Fruit fly (Drosophila melanogaster): ENCODE data around the gene CG5421.

The CG5421 gene

DNA sequence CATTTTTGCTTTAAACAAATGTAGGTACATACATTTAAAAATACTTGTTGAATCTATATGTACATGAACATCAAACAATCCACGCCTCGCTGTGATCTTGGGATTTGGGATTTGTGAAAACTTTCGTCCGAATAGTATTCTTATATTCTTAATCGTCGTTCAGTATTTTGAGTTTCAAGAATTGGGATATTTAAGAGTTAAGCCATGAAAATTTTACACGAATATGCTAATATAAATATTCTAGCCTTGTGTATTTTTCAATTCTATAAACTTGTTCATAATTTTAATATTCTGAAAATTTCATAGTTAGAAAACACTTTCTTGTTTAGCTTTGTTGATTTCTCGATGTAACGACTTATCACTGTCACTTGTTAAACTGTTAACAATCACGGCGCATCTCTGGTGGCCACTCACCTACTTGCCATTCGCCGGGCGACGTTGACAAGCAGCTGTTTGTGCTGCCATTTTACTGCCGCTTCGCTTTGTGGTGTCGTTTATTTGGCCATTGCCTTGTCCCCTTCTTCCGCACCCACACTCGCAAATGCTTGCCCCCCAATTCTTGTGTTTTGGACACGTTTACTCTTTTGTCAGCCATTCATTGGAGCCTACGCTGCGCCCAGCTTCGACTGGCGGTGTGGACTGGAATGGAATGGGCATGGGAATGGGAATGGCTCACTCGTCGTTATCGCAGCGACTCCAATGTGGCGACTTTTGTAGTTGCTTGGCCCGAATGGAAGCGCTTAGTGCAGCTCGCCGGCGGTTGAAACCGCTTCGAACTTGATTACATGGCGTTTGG is 11.8 kb downstream of the CG5421 start (continued):
- TF ChIP-seq ttk (GFP tag; IDR thresholded peaks at IDR 0.05) (no peak), oc (tag; optimal IDR thresholded peaks at IDR 0.05) (no peak), gro (GFP tag; optimal IDR thresholded peaks at IDR 0.05) (no peak), Meics (GFP tag; optimal IDR thresholded peaks at IDR 0.05) (peak; percentile 2), CG7745 (tag; optimal IDR thresholded peaks at IDR 0.05) (no peak), CG10654 (GFP tag; optimal IDR thresholded peaks at IDR 0.05) (no peak), grn (GFP tag; optimal IDR thresholded peaks at IDR 0.05) (no peak), CG16863 (GFP tag; optimal IDR thresholded peaks at IDR 0.05) (no peak), Hmx (GFP tag; optimal IDR thresholded peaks at IDR 0.05) (no peak), fu2 (GFP tag; optimal IDR thresholded peaks at IDR 0.05) (no peak), CG6854 (GFP tag; optimal IDR thresholded peaks at IDR 0.05) (no peak), sens (GFP tag) (no peak), Ptx1 (GFP tag; IDR thresholded peaks at IDR 0.05) (no peak), vvl (GFP tag; IDR thresholded peaks at IDR 0.05) (peak; percentile 32; the same call in 1 of the 2 replicates), CG6813 (GFP tag; optimal IDR thresholded peaks at IDR 0.05) (no peak), CG14860 (GFP tag; IDR thresholded peaks at IDR 0.05; ENCODE audit: partially characterized antibody) (no peak), eyg (GFP tag; optimal IDR thresholded peaks at IDR 0.05) (no peak), CG18764 (GFP tag; optimal IDR thresholded peaks at IDR 0.05) (no peak), C15 (GFP tag; IDR thresholded peaks at IDR 0.05) (no peak), tin (GFP tag; optimal IDR thresholded peaks at IDR 0.05) (no peak), CG16779 (GFP tag; IDR thresholded peaks at IDR 0.05) (no peak), Stat92E (GFP tag; optimal IDR thresholded peaks at IDR 0.05) (no peak), CG4617 (GFP tag; optimal IDR thresholded peaks at IDR 0.05; ENCODE audit: borderline replicate concordance) (no peak), sd (tag; optimal IDR thresholded peaks at IDR 0.05) (peak; percentile 22), crp (GFP tag; optimal IDR thresholded peaks at IDR 0.05) (peak; percentile 38 to 92), Scr (GFP tag; IDR thresholded peaks at IDR 0.05; ENCODE audit: partially characterized antibody) (no peak), nmo (GFP tag; optimal IDR thresholded peaks at IDR 0.05) (peak; percentile 6), CG10321 (GFP tag; IDR thresholded peaks at IDR 0.05) (no peak), rib (GFP tag; IDR thresholded peaks at IDR 0.05) (no peak), danr (GFP tag; IDR thresholded peaks at IDR 0.05) (no peak), CG14441 (GFP tag; IDR thresholded peaks at IDR 0.05) (peak; percentile 18; the same call in 1 of the 2 replicates), fd64A (GFP tag; optimal IDR thresholded peaks at IDR 0.05) (no peak), ci (GFP tag; IDR thresholded peaks at IDR 0.05) (peak; percentile 12; the same call in 1 of the 3 replicates), lov (optimal IDR thresholded peaks at IDR 0.05) (no peak), lov (GFP tag; IDR thresholded peaks at IDR 0.05) (no peak), Hr51 (GFP tag; optimal IDR thresholded peaks at IDR 0.05) (no peak), ranshi (GFP tag; IDR thresholded peaks at IDR 0.05) (no peak), CG8388 (GFP tag; optimal IDR thresholded peaks at IDR 0.05) (no peak), Mes4 (GFP tag; optimal IDR thresholded peaks at IDR 0.05) (no peak), sim (GFP tag; IDR thresholded peaks at IDR 0.05) (no peak), slbo (GFP tag; IDR thresholded peaks at IDR 0.05) (no peak), ap (GFP tag; IDR thresholded peaks at IDR 0.05) (no peak), Dip3 (GFP tag; optimal IDR thresholded peaks at IDR 0.05) (no peak), sc (optimal IDR thresholded peaks at IDR 0.05) (no peak), sc (GFP tag; optimal IDR thresholded peaks at IDR 0.05) (no peak), CG34376 (GFP tag; optimal IDR thresholded peaks at IDR 0.05) (no peak), Hr3 (GFP tag; optimal IDR thresholded peaks at IDR 0.05) (no peak), trh (GFP tag; optimal IDR thresholded peaks at IDR 0.05) (no peak), CG8281 (tag; optimal IDR thresholded peaks at IDR 0.05) (no peak), CG7963 (GFP tag; IDR thresholded peaks at IDR 0.05; ENCODE audit: partially characterized antibody) (no peak)

All from whole organism, embryonic.